Worm (Caenorhabditis elegans): ENCODE results near the gene ttc-39B.

The ttc-39B gene

ce11 chrII:6292527-6292926 lies 41.3 kb downstream of the ttc-39B start, which contains the start of gene nyn-3:
TSS of gene nyn-3 (minus strand) at chrII:6292627.
- TF ChIP-seq ceh-14 (tag; optimal IDR thresholded peaks at IDR 0.05) (no peak), npax-4 (tag; optimal IDR thresholded peaks at IDR 0.05) (no peak), pha-2 (tag; optimal IDR thresholded peaks at IDR 0.05) (no peak), sox-2 (GFP tag; IDR thresholded peaks at IDR 0.05) (no peak), hlh-15 (tag; optimal IDR thresholded peaks at IDR 0.05) (no peak), odd-2 (tag; optimal IDR thresholded peaks at IDR 0.05) (no peak), dmd-4 (tag; optimal IDR thresholded peaks at IDR 0.05; ENCODE audit: borderline replicate concordance) (no peak), pros-1 (tag; optimal IDR thresholded peaks at IDR 0.05) (no peak), eyg-1 (tag; optimal IDR thresholded peaks at IDR 0.05) (no peak), Y22D7AL.16 (tag; optimal IDR thresholded peaks at IDR 0.05) (no peak), unc-3 (GFP tag; conservative IDR thresholded peaks at IDR 0.05) (no peak), unc-3 (tag; optimal IDR thresholded peaks at IDR 0.05) (no peak), hlh-30 (tag; optimal IDR thresholded peaks at IDR 0.05; ENCODE audit: insufficient read depth) (no peak), ceh-9 (tag; optimal IDR thresholded peaks at IDR 0.05) (no peak)

DNA sequence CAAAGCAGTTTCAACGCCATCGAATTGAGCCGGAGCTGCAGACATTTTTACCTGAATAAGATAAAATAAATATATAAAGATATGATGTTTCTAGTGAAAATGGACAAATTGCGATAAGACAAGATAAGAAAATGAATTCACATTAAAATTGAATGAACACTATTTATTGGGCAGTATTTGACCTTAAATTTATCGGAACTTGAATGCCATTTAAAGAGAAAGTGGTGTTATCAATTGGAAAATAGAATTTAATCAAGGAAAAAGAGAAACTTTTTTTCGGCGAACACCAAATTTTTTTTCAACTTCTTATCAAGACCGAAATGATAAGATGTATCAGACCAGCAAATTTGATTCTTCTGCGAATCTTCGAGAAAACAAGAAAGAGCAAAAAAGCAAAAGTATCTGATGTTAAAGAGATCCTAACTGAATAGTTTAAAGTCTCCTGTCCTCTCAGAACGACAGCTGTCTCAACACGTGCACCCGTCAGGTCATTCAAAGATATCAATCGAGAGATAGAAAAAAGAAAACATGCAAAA lies 43.7 kb downstream of the ttc-39B start, which contains the start of gene upb-1:
upb-1 (minus strand) TSS at position 51 of the 536 bp plus-strand sequence.
- TF ChIP-seq che-1 (tag; optimal IDR thresholded peaks at IDR 0.05) (no peak), elt-2 (tag; optimal IDR thresholded peaks at IDR 0.05) (peak; percentile 82), ref-2 (tag; optimal IDR thresholded peaks at IDR 0.05) (no peak), unc-55 (GFP tag; optimal IDR thresholded peaks at IDR 0.05) (peak; percentile 70), unc-42 (tag; optimal IDR thresholded peaks at IDR 0.05) (no peak), ztf-16 (tag; optimal IDR thresholded peaks at IDR 0.05) (no peak)

DNA sequence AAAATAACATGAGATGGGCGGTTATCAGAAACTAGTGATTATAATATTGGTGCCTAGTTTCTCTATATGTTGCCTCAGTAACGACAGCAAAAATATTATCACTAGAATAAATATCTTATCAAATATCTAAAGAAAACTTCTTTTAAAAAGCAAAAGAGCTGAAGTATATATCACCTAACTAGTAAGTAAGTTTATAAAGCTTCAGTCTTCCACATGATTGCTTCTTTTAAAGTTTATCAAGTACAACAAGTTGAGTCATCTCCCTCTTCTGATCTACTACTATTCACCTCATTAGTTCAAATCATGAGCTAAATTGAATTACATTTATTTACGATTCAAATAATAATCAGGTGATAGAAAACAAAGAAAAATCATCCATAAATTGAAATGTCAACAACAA lies 45.7 kb downstream of the ttc-39B start:
- no peak for TF ChIP-seq odd-2 (tag; optimal IDR thresholded peaks at IDR 0.05)

ce11 chrII:6286865-6287264 lies 46.9 kb downstream of the ttc-39B start, which contains the start of gene F13H8.6:
TSS of gene F13H8.6 (minus strand) at chrII:6286965.
- no peak for TF ChIP-seq che-1 (tag; optimal IDR thresholded peaks at IDR 0.05)
- TF ChIP-seq pha-4 (tag; optimal IDR thresholded peaks at IDR 0.05) = no peak
- TF ChIP-seq lim-6 (tag; optimal IDR thresholded peaks at IDR 0.05) = no peak
- TF ChIP-seq tbx-7 (tag; optimal IDR thresholded peaks at IDR 0.05) = no peak
- TF ChIP-seq hlh-15 (tag; optimal IDR thresholded peaks at IDR 0.05) = no peak
- no peak for TF ChIP-seq ceh-18 (tag; optimal IDR thresholded peaks at IDR 0.05)
- TF ChIP-seq npax-4 (tag; optimal IDR thresholded peaks at IDR 0.05) = no peak
- TF ChIP-seq ceh-48 (tag; optimal IDR thresholded peaks at IDR 0.05) = no peak
- no peak for TF ChIP-seq pax-1 (tag; optimal IDR thresholded peaks at IDR 0.05)
- TF ChIP-seq dve-1 (tag; optimal IDR thresholded peaks at IDR 0.05) = no peak

DNA sequence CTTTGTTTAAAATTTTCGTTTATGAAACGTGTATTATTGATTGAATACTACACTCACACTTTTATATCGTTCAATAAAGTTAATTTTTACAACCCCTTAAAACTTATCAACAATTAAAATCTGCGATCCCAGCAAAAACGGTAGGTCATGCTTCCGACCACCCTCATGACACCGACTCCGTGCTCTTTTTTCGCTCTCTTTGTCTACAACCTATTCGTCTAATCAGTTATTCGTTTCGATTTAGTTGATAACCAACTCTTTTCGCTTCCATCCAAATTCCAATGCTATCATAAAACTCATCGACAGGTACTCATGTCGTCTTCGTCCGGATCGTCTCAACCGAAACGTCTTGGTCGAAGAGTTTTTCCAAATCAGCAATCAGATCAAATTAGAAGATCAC lies 50.7 kb downstream of the ttc-39B start, which contains the start of gene F13H8.1:
F13H8.1 (plus strand) TSS at position 311 of the 400 bp plus-strand sequence.
- no peak for TF ChIP-seq dve-1 (tag; optimal IDR thresholded peaks at IDR 0.05)
- no peak for TF ChIP-seq pag-3 (tag; optimal IDR thresholded peaks at IDR 0.05; ENCODE audit: borderline replicate concordance)
- no peak for TF ChIP-seq elt-4 (tag; optimal IDR thresholded peaks at IDR 0.05)
- no peak for TF ChIP-seq ceh-9 (tag; optimal IDR thresholded peaks at IDR 0.05)
- TF ChIP-seq nfya-1 (tag; optimal IDR thresholded peaks at IDR 0.05) = no peak
- no peak for TF ChIP-seq nhr-232 (tag; optimal IDR thresholded peaks at IDR 0.05)
- TF ChIP-seq ceh-2 (tag; optimal IDR thresholded peaks at IDR 0.05) = no peak
- TF ChIP-seq syd-9 (tag; optimal IDR thresholded peaks at IDR 0.05) = no peak
- TF ChIP-seq ama-1 (optimal IDR thresholded peaks at IDR 0.05) = no peak
- no peak for TF ChIP-seq pax-1 (tag; optimal IDR thresholded peaks at IDR 0.05)
- no peak for TF ChIP-seq ceh-24 (tag; optimal IDR thresholded peaks at IDR 0.05)
- TF ChIP-seq K02D7.2 (tag; optimal IDR thresholded peaks at IDR 0.05) = no peak
- TF ChIP-seq hlh-30 (tag; optimal IDR thresholded peaks at IDR 0.05; ENCODE audit: insufficient read depth) = no peak
- TF ChIP-seq hlh-13 (GFP tag; optimal IDR thresholded peaks at IDR 0.05) = no peak
